Fruit fly (Drosophila melanogaster) whole organism, embryonic: ENCODE results near the gene CG10137.

Experiments used
- Atf6 ChIP-seq: fragments of 200-800 bp; sonication (Bioruptor generic); IDR thresholded peaks from 2 replicates; pipeline ENCODE4 v1.3.6; 2022; ENCODE audit warnings: missing biosample characterization, missing genetic modification characterization
- CG10274 ChIP-seq: fragments of 200-800 bp; sonication (Bioruptor generic); optimal IDR thresholded peaks from 3 replicates; lab custom pipeline; 2017; ENCODE audit warnings: missing biosample characterization, mild to moderate bottlenecking, missing genetic modification characterization
- CG10431 ChIP-seq: fragments of 200-800 bp; sonication (Bioruptor generic); optimal IDR thresholded peaks from 3 replicates; lab custom pipeline; 2018; ENCODE audit warnings: missing biosample characterization, mild to moderate bottlenecking, missing genetic modification characterization
- CG11456 ChIP-seq: fragments of 200-800 bp; sonication (Bioruptor generic); IDR thresholded peaks from 3 replicates; pipeline ENCODE4 v1.3.6; 2022; ENCODE audit warnings: missing biosample characterization, missing genetic modification characterization
- CG11695 ChIP-seq: fragments of 200-800 bp; sonication (Bioruptor generic); IDR thresholded peaks from 3 replicates; pipeline ENCODE4 v1.3.6; 2022; ENCODE audit warnings: missing biosample characterization, missing genetic modification characterization
- CG12219 ChIP-seq: fragments of 200-800 bp; sonication (Bioruptor generic); optimal IDR thresholded peaks from 3 replicates; lab custom pipeline; 2018; ENCODE audit warnings: missing biosample characterization, mild to moderate bottlenecking, missing genetic modification characterization
- CG13775 ChIP-seq: fragments of 200-800 bp; sonication (Bioruptor generic); optimal IDR thresholded peaks from 3 replicates; lab custom pipeline; 2017; ENCODE audit warnings: missing biosample characterization, mild to moderate bottlenecking, missing genetic modification characterization
- CG17359 ChIP-seq: fragments of 200-800 bp; sonication (Bioruptor generic); optimal IDR thresholded peaks from 3 replicates; lab custom pipeline; 2018; ENCODE audit warnings: missing biosample characterization, mild to moderate bottlenecking, missing genetic modification characterization, moderate library complexity
- CG2889 ChIP-seq: fragments of 200-800 bp; sonication (Bioruptor generic); IDR thresholded peaks from 3 replicates; pipeline ENCODE4 v1.3.6; 2022; ENCODE audit warnings: missing biosample characterization, missing genetic modification characterization
- CG31365 ChIP-seq: fragments of 200-800 bp; sonication (Bioruptor generic); optimal IDR thresholded peaks from 2 replicates; lab custom pipeline; 2018; ENCODE audit warnings: missing biosample characterization, mild to moderate bottlenecking, missing genetic modification characterization
- CG3726 ChIP-seq: fragments of 200-800 bp; sonication (Bioruptor generic); IDR thresholded peaks from 3 replicates; pipeline ENCODE4, ENCODE4 v1.3.6; 2022; ENCODE audit warnings: missing biosample characterization, missing genetic modification characterization
- CG3847 ChIP-seq: fragments of 200-800 bp; sonication (Bioruptor generic); IDR thresholded peaks from 2 replicates; pipeline ENCODE4 v1.3.6; 2022; ENCODE audit warnings: missing biosample characterization, missing genetic modification characterization
- CG4730 ChIP-seq: fragments of 200-800 bp; sonication (Bioruptor generic); IDR thresholded peaks from 2 replicates; pipeline ENCODE4 v1.3.6; 2022; ENCODE audit warnings: missing biosample characterization, missing genetic modification characterization
- CG6765 ChIP-seq: fragments of 200-800 bp; sonication (Bioruptor generic); optimal IDR thresholded peaks from 3 replicates; lab custom pipeline; 2017; ENCODE audit warnings: missing biosample characterization, mild to moderate bottlenecking, missing genetic modification characterization
- CG8281 ChIP-seq: fragments of 200-800 bp; sonication (Bioruptor generic); optimal IDR thresholded peaks from 2 replicates; lab custom pipeline; 2018; ENCODE audit warnings: missing biosample characterization, mild to moderate bottlenecking, missing genetic modification characterization, moderate library complexity
- CG9215 ChIP-seq: fragments of 200-800 bp; sonication (Bioruptor generic); IDR thresholded peaks from 2 replicates; pipeline ENCODE4 v1.3.6; 2022; ENCODE audit warnings: missing biosample characterization, missing genetic modification characterization
- CG9437 ChIP-seq: fragments of 200-800 bp; sonication (Bioruptor generic); optimal IDR thresholded peaks from 2 replicates; lab custom pipeline; 2018; ENCODE audit warnings: missing biosample characterization, mild to moderate bottlenecking, missing genetic modification characterization
- CG9609 ChIP-seq: fragments of 200-800 bp; sonication (Bioruptor generic); optimal IDR thresholded peaks from 3 replicates; lab custom pipeline; 2016; ENCODE audit warnings: missing biosample characterization, missing genetic modification characterization
- CG9797 ChIP-seq: fragments of 200-800 bp; sonication (Bioruptor generic); optimal IDR thresholded peaks from 3 replicates; lab custom pipeline; 2018; ENCODE audit warnings: missing biosample characterization, mild to moderate bottlenecking, missing genetic modification characterization
- Dp ChIP-seq: fragments of 200-800 bp; sonication (Bioruptor generic); optimal IDR thresholded peaks from 2 replicates; lab custom pipeline; 2018; ENCODE audit warnings: missing biosample characterization, mild to moderate bottlenecking, missing genetic modification characterization, moderate library complexity
- Drgx ChIP-seq: fragments of 200-800 bp; sonication (Bioruptor generic); IDR thresholded peaks from 2 replicates; pipeline ENCODE4 v1.3.6; 2022; ENCODE audit warnings: missing biosample characterization, missing genetic modification characterization
- Elba2 ChIP-seq: fragments of 200-800 bp; sonication (Bioruptor generic); optimal IDR thresholded peaks from 3 replicates; lab custom pipeline; 2016; ENCODE audit warnings: missing biosample characterization, missing genetic modification characterization
- Gsc ChIP-seq: fragments of 200-800 bp; sonication (Bioruptor generic); IDR thresholded peaks from 2 replicates; pipeline ENCODE4 v1.3.6; 2022; ENCODE audit warnings: missing biosample characterization, missing genetic modification characterization
- HmgD ChIP-seq: fragments of 200-800 bp; sonication (Bioruptor generic); optimal IDR thresholded peaks from 3 replicates; lab custom pipeline; 2016; ENCODE audit warnings: missing biosample characterization, missing genetic modification characterization
- Hr78 ChIP-seq, 2 experiments: fragments of 200-800 bp in 1 of 2; fragments of >200 bp in 1 of 2; sonication (Bioruptor generic) in 1 of 2; optimal IDR thresholded peaks; 2 replicates each; lab custom pipeline; 2017 to 2019; ENCODE audit warnings: missing biosample characterization in 2 of 2, missing genetic modification characterization in 2 of 2, mild to moderate bottlenecking in 1 of 2, moderate library complexity in 1 of 2
- Hsf ChIP-seq: fragments of 200-800 bp; sonication (Bioruptor generic); optimal IDR thresholded peaks from 3 replicates; lab custom pipeline; 2016; ENCODE audit warnings: missing biosample characterization, missing genetic modification characterization
- MTF-1 ChIP-seq: fragments of 200-800 bp; sonication (Bioruptor generic); optimal IDR thresholded peaks from 2 replicates; lab custom pipeline; 2018; ENCODE audit warnings: missing biosample characterization, mild to moderate bottlenecking, missing genetic modification characterization, borderline replicate concordance
- Myb ChIP-seq: fragments of 200-800 bp; sonication (Bioruptor generic); optimal IDR thresholded peaks from 2 replicates; lab custom pipeline; 2016; ENCODE audit warnings: missing biosample characterization, missing genetic modification characterization
- Nf-YB ChIP-seq: fragments of 200-800 bp; sonication (Bioruptor generic); optimal IDR thresholded peaks from 3 replicates; lab custom pipeline; 2019; ENCODE audit warnings: missing biosample characterization, mild to moderate bottlenecking, missing genetic modification characterization, moderate library complexity
- NfI ChIP-seq: fragments of 200-800 bp; sonication (Bioruptor generic); optimal IDR thresholded peaks from 3 replicates; lab custom pipeline; 2018; ENCODE audit warnings: missing biosample characterization, mild to moderate bottlenecking, missing genetic modification characterization, moderate library complexity
- Xrp1 ChIP-seq: fragments of 200-800 bp; sonication (Bioruptor generic); IDR thresholded peaks from 2 replicates; pipeline ENCODE4 v1.3.6; 2022; ENCODE audit warnings: missing biosample characterization, missing genetic modification characterization
- ac ChIP-seq: fragments of 200-800 bp; sonication (Bioruptor generic); optimal IDR thresholded peaks from 3 replicates; lab custom pipeline; 2017; ENCODE audit warnings: missing biosample characterization, mild to moderate bottlenecking, missing genetic modification characterization
- btn ChIP-seq: fragments of 200-800 bp; sonication (Bioruptor generic); optimal IDR thresholded peaks from 2 replicates; lab custom pipeline; 2016; ENCODE audit warnings: missing biosample characterization, missing genetic modification characterization
- caup ChIP-seq: fragments of 200-800 bp; sonication (Bioruptor generic); optimal IDR thresholded peaks from 3 replicates; lab custom pipeline; 2017; ENCODE audit warnings: missing biosample characterization, mild to moderate bottlenecking, missing genetic modification characterization, moderate library complexity; ENCODE audit not compliant: severe bottlenecking
- dati ChIP-seq: fragments of 200-800 bp; sonication (Bioruptor generic); IDR thresholded peaks from 2 replicates; pipeline ENCODE4 v1.3.6; 2022; ENCODE audit warnings: missing biosample characterization, missing genetic modification characterization
- disco-r ChIP-seq: fragments of 200-800 bp; sonication (Bioruptor generic); optimal IDR thresholded peaks from 2 replicates; lab custom pipeline; 2016; ENCODE audit warnings: missing biosample characterization, missing genetic modification characterization
- gcm ChIP-seq: fragments of 200-800 bp; sonication (Bioruptor generic); optimal IDR thresholded peaks from 2 replicates; lab custom pipeline; 2019; ENCODE audit warnings: missing biosample characterization, mild to moderate bottlenecking, missing genetic modification characterization, moderate library complexity
- gsb-n ChIP-seq: fragments of 200-800 bp; sonication (Bioruptor generic); optimal IDR thresholded peaks from 3 replicates; lab custom pipeline; 2018; ENCODE audit warnings: missing biosample characterization, mild to moderate bottlenecking, missing genetic modification characterization
- ind ChIP-seq: fragments of 200-800 bp; sonication (Bioruptor generic); optimal IDR thresholded peaks from 3 replicates; lab custom pipeline; 2016; ENCODE audit warnings: missing biosample characterization, missing genetic modification characterization
- ken ChIP-seq: fragments of 200-800 bp; sonication (Bioruptor generic); IDR thresholded peaks from 3 replicates; pipeline ENCODE4 v1.3.6; 2022; ENCODE audit warnings: missing biosample characterization, missing genetic modification characterization
- klu ChIP-seq: fragments of 200-800 bp; sonication (Bioruptor generic); IDR thresholded peaks from 2 replicates; pipeline ENCODE4 v1.3.6; 2022; ENCODE audit warnings: missing biosample characterization, missing genetic modification characterization
- lola ChIP-seq, 3 experiments: fragments of >200 bp in 2 of 3; fragments of 200-800 bp in 1 of 3; sonication (Bioruptor generic) in 1 of 3; optimal IDR thresholded peaks; 2 replicates each; lab custom pipeline; 2017 to 2019; ENCODE audit warnings: missing biosample characterization in 3 of 3, missing genetic modification characterization in 3 of 3, mild to moderate bottlenecking in 1 of 3, moderate library complexity in 1 of 3
- mld ChIP-seq: fragments of 200-800 bp; sonication (Bioruptor generic); IDR thresholded peaks from 3 replicates; pipeline ENCODE4 v1.3.6; 2022; ENCODE audit warnings: missing biosample characterization, missing genetic modification characterization; ENCODE audit not compliant: partially characterized antibody
- peb ChIP-seq: fragments of 200-800 bp; sonication (Bioruptor generic); IDR thresholded peaks from 2 replicates; pipeline ENCODE4 v1.3.6; 2022; ENCODE audit warnings: missing biosample characterization, missing genetic modification characterization
- pros ChIP-seq: fragments of 200-800 bp; sonication (Bioruptor generic); optimal IDR thresholded peaks from 3 replicates; lab custom pipeline; 2019; ENCODE audit warnings: missing biosample characterization, mild to moderate bottlenecking, missing genetic modification characterization, moderate library complexity
- schlank ChIP-seq: fragments of 200-800 bp; sonication (Bioruptor generic); optimal IDR thresholded peaks from 2 replicates; lab custom pipeline; 2018; ENCODE audit warnings: missing biosample characterization, mild to moderate bottlenecking, missing genetic modification characterization
- sima ChIP-seq: fragments of 200-800 bp; sonication (Bioruptor generic); optimal IDR thresholded peaks from 2 replicates; lab custom pipeline; 2016; ENCODE audit warnings: missing biosample characterization, missing genetic modification characterization
- slp2 ChIP-seq: fragments of 200-800 bp; sonication (Bioruptor generic); optimal IDR thresholded peaks from 2 replicates; lab custom pipeline; 2016; ENCODE audit warnings: missing biosample characterization, missing genetic modification characterization
- toy ChIP-seq: fragments of 200-800 bp; sonication (Bioruptor generic); IDR thresholded peaks from 2 replicates; pipeline ENCODE4 v1.3.6; 2022; ENCODE audit warnings: missing biosample characterization, missing genetic modification characterization
- unc-4 ChIP-seq: fragments of 200-800 bp; sonication (Bioruptor generic); IDR thresholded peaks from 2 replicates; pipeline ENCODE4 v1.3.6; 2022; ENCODE audit warnings: missing biosample characterization, missing genetic modification characterization; ENCODE audit not compliant: partially characterized antibody

CG10137 gene

dm6 chr2L:19533247-19533646, 6.8 kb downstream of the CG10137 start, which contains the start of gene CG33116 (continued):
- TF ChIP-seq CG8281 (tag; lab: Kevin White, UChicago) (peak; percentile 45), dati (GFP tag; lab: Robert Waterston, UW) (no peak), CG3726 (GFP tag; lab: Robert Waterston, UW) (0 out of 3 replicates have a peak, but pooled peaks have one; percentile 52), schlank (tag; lab: Kevin White, UChicago) (peak; percentile 69), ac (GFP tag; lab: Kevin White, UChicago) (peak; percentile 52), klu (GFP tag; lab: Robert Waterston, UW) (peak; percentile 21; the same call in 1 of the 2 replicates), Gsc (no peak), Nf-YB (GFP tag; lab: Kevin White, UChicago) (peak; percentile 56), gcm (GFP tag; lab: Kevin White, UChicago) (peak; percentile 72), CG10274 (GFP tag; lab: Kevin White, UChicago) (peak; percentile 24), CG13775 (GFP tag; lab: Kevin White, UChicago) (peak; percentile 74), unc-4 (GFP tag; lab: Robert Waterston, UW) (no peak), CG12219 (peak; percentile 74), CG2889 (peak; percentile 64; the same call in 1 of the 3 replicates), gsb-n (peak; percentile 78), CG6765 (GFP tag; lab: Kevin White, UChicago) (peak; percentile 71), NfI (GFP tag; lab: Kevin White, UChicago) (peak; percentile 87), CG10431 (peak; percentile 45), peb (GFP tag; lab: Robert Waterston, UW) (peak; percentile 24; the same call in 1 of the 2 replicates), CG9437 (GFP tag; lab: Kevin White, UChicago) (peak; percentile 66), CG9609 (peak; percentile 83), btn (GFP tag; lab: Kevin White, UChicago) (peak; percentile 59), CG31365 (tag; lab: Kevin White, UChicago) (peak; percentile 37), Elba2 (GFP tag; lab: Kevin White, UChicago) (peak; percentile 12), ind (peak; percentile 85), CG4730 (peak; percentile 55), Myb (GFP tag; lab: Kevin White, UChicago) (peak; percentile 85), Dp (peak; percentile 47), lola (GFP tag; optimal IDR thresholded peaks at IDR 0.05; lab: Kevin White, UChicago) (peak in 1 of 3 experiments; percentile 85), Drgx (GFP tag; lab: Robert Waterston, UW) (peak; percentile 77), caup (GFP tag; lab: Kevin White, UChicago) (peak; percentile 82), ken (GFP tag; lab: Robert Waterston, UW) (peak; percentile 84), slp2 (GFP tag; lab: Kevin White, UChicago) (peak; percentile 73), CG9797 (peak; percentile 23), Atf6 (GFP tag; lab: Robert Waterston, UW) (peak; percentile 83), toy (peak; percentile 24; the same call in 1 of the 2 replicates), MTF-1 (GFP tag; lab: Kevin White, UChicago) (peak; percentile 77), disco-r (peak; percentile 66), CG11695 (GFP tag; lab: Robert Waterston, UW) (peak; percentile 76; the same call in 2 of the 3 replicates), HmgD (GFP tag; lab: Kevin White, UChicago) (peak; percentile 70), Hr78 (GFP tag; optimal IDR thresholded peaks at IDR 0.05; lab: Kevin White, UChicago) (peak in 1 of 2 experiments; percentile 17), CG17359 (tag; lab: Kevin White, UChicago) (peak; percentile 80), mld (GFP tag; lab: Robert Waterston, UW) (no peak), pros (GFP tag; lab: Kevin White, UChicago) (no peak), Xrp1 (peak; percentile 77), Hsf (GFP tag; lab: Kevin White, UChicago) (peak; percentile 87), sima (peak; percentile 1), CG3847 (GFP tag; lab: Robert Waterston, UW) (peak; percentile 83), CG9215 (GFP tag; lab: Robert Waterston, UW) (peak; percentile 51; the same call in 1 of the 2 replicates), CG11456 (GFP tag; lab: Robert Waterston, UW) (peak; percentile 85)
